Worm (Caenorhabditis elegans) whole organism, L2 larva: ENCODE measurements around the gene F47B8.1.

Source experiments
- elt-1 ChIP-seq: fragments of 150-350 bp; optimal IDR thresholded peaks from 2 replicates; lab custom pipeline; 2014; ENCODE audit warnings: missing biosample characterization, missing genetic modification characterization
- nhr-10 ChIP-seq: sonication (generic microtip); optimal IDR thresholded peaks from 2 replicates; lab custom pipeline; 2017; ENCODE audit warnings: missing biosample characterization, missing genetic modification characterization
- nhr-237 ChIP-seq: fragments of 150-350 bp; optimal IDR thresholded peaks from 2 replicates; lab custom pipeline; 2014; ENCODE audit warnings: missing biosample characterization, missing genetic modification characterization

DNA sequence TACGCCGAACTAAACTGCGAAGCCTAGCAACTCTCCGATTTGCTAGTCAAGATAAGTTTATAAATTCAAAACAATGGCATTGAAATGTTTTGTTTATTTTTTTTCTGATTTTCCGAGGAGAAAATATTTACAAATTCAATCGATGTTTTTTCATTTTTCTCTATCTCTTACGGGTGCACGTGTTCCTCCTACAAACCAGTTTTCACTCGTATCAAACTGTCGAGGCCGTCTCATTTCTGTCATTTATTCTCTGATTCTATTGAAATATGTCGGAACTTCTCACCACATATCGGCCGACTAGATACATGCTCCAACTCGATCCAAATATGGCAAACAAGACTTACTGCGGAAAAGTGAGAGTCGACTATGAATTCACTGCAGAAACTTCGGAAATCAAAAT, 17.3 kb upstream of the F47B8.1 start, which contains the start of gene F47B8.8:
- TF ChIP-seq nhr-237 (tag; lab: Kevin White, UChicago) (no peak), elt-1 (tag; lab: Kevin White, UChicago) (no peak), nhr-10 (tag; lab: Kevin White, UChicago) (no peak)
